Fruit fly (Drosophila melanogaster) whole organism, embryonic: Measurements from ENCODE around the gene CG31010.

Experiments
- Aef1 ChIP-seq: fragments of 200-800 bp; sonication (Bioruptor generic); IDR thresholded peaks from 3 replicates; pipeline ENCODE4 v1.3.6; 2022; ENCODE audit warnings: missing biosample characterization, missing genetic modification characterization
- CG10321 ChIP-seq: fragments of 200-800 bp; sonication (Bioruptor generic); IDR thresholded peaks from 2 replicates; pipeline ENCODE4 v1.3.6; 2022; ENCODE audit warnings: missing biosample characterization, missing genetic modification characterization
- CG12071 ChIP-seq: fragments of 200-800 bp; sonication (Bioruptor generic); optimal IDR thresholded peaks from 3 replicates; lab custom pipeline; 2018; ENCODE audit warnings: missing biosample characterization, mild to moderate bottlenecking, missing genetic modification characterization
- CG14667 ChIP-seq: fragments of 200-800 bp; sonication (Bioruptor generic); IDR thresholded peaks from 2 replicates; pipeline ENCODE4 v1.3.6; 2022; ENCODE audit warnings: missing biosample characterization, missing genetic modification characterization
- CG15269 ChIP-seq: fragments of 200-800 bp; sonication (Bioruptor generic); optimal IDR thresholded peaks from 2 replicates; lab custom pipeline; 2018; ENCODE audit warnings: missing biosample characterization, mild to moderate bottlenecking, missing genetic modification characterization, moderate library complexity
- CG15601 ChIP-seq: fragments of 200-800 bp; sonication (Bioruptor generic); optimal IDR thresholded peaks from 3 replicates; lab custom pipeline; 2019; ENCODE audit warnings: missing biosample characterization, mild to moderate bottlenecking, missing genetic modification characterization, moderate library complexity
- CG15696 ChIP-seq: fragments of 200-800 bp; sonication (Bioruptor generic); optimal IDR thresholded peaks from 2 replicates; lab custom pipeline; 2019; ENCODE audit warnings: missing biosample characterization, mild to moderate bottlenecking, missing genetic modification characterization, moderate library complexity
- CG1647 ChIP-seq: fragments of 200-800 bp; sonication (Bioruptor generic); optimal IDR thresholded peaks from 3 replicates; lab custom pipeline; 2016; ENCODE audit warnings: missing biosample characterization, missing genetic modification characterization
- CG16813 ChIP-seq: fragments of 200-800 bp; sonication (Bioruptor generic); IDR thresholded peaks from 3 replicates; pipeline ENCODE4 v1.3.6; 2022; ENCODE audit warnings: missing biosample characterization, missing genetic modification characterization; ENCODE audit not compliant: partially characterized antibody
- CG2678 ChIP-seq: fragments of 200-800 bp; sonication (Bioruptor generic); optimal IDR thresholded peaks from 3 replicates; lab custom pipeline; 2019; ENCODE audit warnings: missing biosample characterization, mild to moderate bottlenecking, missing genetic modification characterization, moderate library complexity
- CG32772 ChIP-seq: fragments of 200-800 bp; sonication (Bioruptor generic); IDR thresholded peaks from 2 replicates; pipeline ENCODE4 v1.3.6; 2022; ENCODE audit warnings: missing biosample characterization, missing genetic modification characterization
- CG4282 ChIP-seq: fragments of 200-800 bp; sonication (Bioruptor generic); optimal IDR thresholded peaks from 2 replicates; lab custom pipeline; 2016; ENCODE audit warnings: missing biosample characterization, missing genetic modification characterization
- CG4424 ChIP-seq: fragments of 200-800 bp; sonication (Bioruptor generic); optimal IDR thresholded peaks from 3 replicates; lab custom pipeline; 2016; ENCODE audit warnings: missing biosample characterization, missing genetic modification characterization
- CG5953 ChIP-seq: fragments of 200-800 bp; sonication (Bioruptor generic); IDR thresholded peaks from 2 replicates; pipeline ENCODE4 v1.3.6; 2022; ENCODE audit warnings: missing biosample characterization, missing genetic modification characterization
- CG6654 ChIP-seq: fragments of 200-800 bp; sonication (Bioruptor generic); optimal IDR thresholded peaks from 2 replicates; lab custom pipeline; 2017; ENCODE audit warnings: missing biosample characterization, mild to moderate bottlenecking, missing genetic modification characterization
- CG7839 ChIP-seq: fragments of 200-800 bp; sonication (Bioruptor generic); optimal IDR thresholded peaks from 3 replicates; lab custom pipeline; 2018; ENCODE audit warnings: missing biosample characterization, mild to moderate bottlenecking, missing genetic modification characterization, moderate library complexity
- CG8281 ChIP-seq: fragments of 200-800 bp; sonication (Bioruptor generic); optimal IDR thresholded peaks from 2 replicates; lab custom pipeline; 2018; ENCODE audit warnings: missing biosample characterization, mild to moderate bottlenecking, missing genetic modification characterization, moderate library complexity
- CrebB ChIP-seq: fragments of 200-800 bp; sonication (Bioruptor generic); optimal IDR thresholded peaks from 3 replicates; lab custom pipeline; 2018; ENCODE audit warnings: missing biosample characterization, mild to moderate bottlenecking, missing genetic modification characterization
- Dbx ChIP-seq: fragments of 200-800 bp; sonication (Bioruptor generic); IDR thresholded peaks from 3 replicates; pipeline ENCODE4 v1.3.6; 2022; ENCODE audit warnings: missing biosample characterization, missing genetic modification characterization
- Drgx ChIP-seq: fragments of 200-800 bp; sonication (Bioruptor generic); IDR thresholded peaks from 2 replicates; pipeline ENCODE4 v1.3.6; 2022; ENCODE audit warnings: missing biosample characterization, missing genetic modification characterization
- Ets65A ChIP-seq: fragments of 200-800 bp; sonication (Bioruptor generic); peaks from one replicate; lab custom pipeline; 2016; ENCODE audit warnings: missing biosample characterization, missing genetic modification characterization
- HLH3B ChIP-seq: fragments of 200-800 bp; sonication (Bioruptor generic); IDR thresholded peaks from 2 replicates; pipeline ENCODE4 v1.3.6; 2022; ENCODE audit warnings: missing biosample characterization, missing genetic modification characterization
- Hey ChIP-seq: fragments of 200-800 bp; sonication (Bioruptor generic); optimal IDR thresholded peaks from 3 replicates; lab custom pipeline; 2018; ENCODE audit warnings: missing biosample characterization, mild to moderate bottlenecking, missing genetic modification characterization
- Kr ChIP-seq: fragments of 200-800 bp; sonication (Bioruptor generic); optimal IDR thresholded peaks from 2 replicates; lab custom pipeline; 2017; ENCODE audit warnings: missing biosample characterization, mild to moderate bottlenecking, missing genetic modification characterization
- Med ChIP-seq: fragments of 200-800 bp; sonication (Bioruptor generic); peaks from one replicate; lab custom pipeline; 2016; ENCODE audit warnings: missing biosample characterization, missing genetic modification characterization, mild to moderate bottlenecking, inconsistent platforms, moderate library complexity
- Nf-YC ChIP-seq: fragments of 200-800 bp; optimal IDR thresholded peaks from 3 replicates; lab custom pipeline; 2019; ENCODE audit warnings: missing biosample characterization, mild to moderate bottlenecking, missing genetic modification characterization, moderate library complexity
- Optix ChIP-seq: fragments of 200-800 bp; sonication (Bioruptor generic); IDR thresholded peaks from 3 replicates; pipeline ENCODE4 v1.3.6; 2022; ENCODE audit warnings: missing biosample characterization, missing genetic modification characterization
- ap ChIP-seq: fragments of 200-800 bp; sonication (Bioruptor generic); IDR thresholded peaks from 2 replicates; pipeline ENCODE4 v1.3.6; 2022; ENCODE audit warnings: missing biosample characterization, missing genetic modification characterization
- chif ChIP-seq, 2 experiments: fragments of 200-800 bp; sonication (Bioruptor generic); optimal IDR thresholded peaks; 3 replicates each; lab custom pipeline; 2016; ENCODE audit warnings: missing biosample characterization in 2 of 2, missing genetic modification characterization in 2 of 2
- dysf ChIP-seq: fragments of 200-800 bp; sonication (Bioruptor generic); IDR thresholded peaks from 3 replicates; pipeline ENCODE4 v1.3.6; 2022; ENCODE audit warnings: missing biosample characterization, missing genetic modification characterization
- fd96Cb ChIP-seq: fragments of 200-800 bp; sonication (Bioruptor generic); optimal IDR thresholded peaks from 2 replicates; lab custom pipeline; 2018; ENCODE audit warnings: missing biosample characterization, mild to moderate bottlenecking, missing genetic modification characterization, moderate library complexity
- gsb-n ChIP-seq: fragments of 200-800 bp; sonication (Bioruptor generic); optimal IDR thresholded peaks from 3 replicates; lab custom pipeline; 2018; ENCODE audit warnings: missing biosample characterization, mild to moderate bottlenecking, missing genetic modification characterization
- ind ChIP-seq: fragments of 200-800 bp; sonication (Bioruptor generic); optimal IDR thresholded peaks from 3 replicates; lab custom pipeline; 2016; ENCODE audit warnings: missing biosample characterization, missing genetic modification characterization
- lmd ChIP-seq: fragments of 200-800 bp; sonication (Bioruptor generic); IDR thresholded peaks from 2 replicates; pipeline ENCODE4 v1.3.6; 2022; ENCODE audit warnings: missing biosample characterization, missing genetic modification characterization
- mam ChIP-seq: fragments of 200-800 bp; sonication (Bioruptor generic); optimal IDR thresholded peaks from 3 replicates; lab custom pipeline; 2016; ENCODE audit warnings: missing biosample characterization, missing genetic modification characterization
- nmo ChIP-seq: fragments of 200-800 bp; sonication (Bioruptor generic); optimal IDR thresholded peaks from 2 replicates; lab custom pipeline; 2018; ENCODE audit warnings: missing biosample characterization, mild to moderate bottlenecking, missing genetic modification characterization, moderate library complexity
- pan ChIP-seq, 4 experiments: fragments of >200 bp in 3 of 4; fragments of 200-800 bp in 1 of 4; sonication (Bioruptor generic) in 1 of 4; optimal IDR thresholded peaks in 3 of 4; IDR thresholded peaks in 1 of 4; 2 replicates each; pipeline versions ENCODE4 v1.3.6 to Lab custom; 2017 to 2022; ENCODE audit warnings: missing biosample characterization in 2 of 4, missing genetic modification characterization in 2 of 4, mixed read lengths in 1 of 4
- prd ChIP-seq, 3 experiments: fragments of >200 bp in 2 of 3; fragments of 200-800 bp in 1 of 3; sonication (Bioruptor generic) in 1 of 3; optimal IDR thresholded peaks in 2 of 3; IDR thresholded peaks in 1 of 3; 2 replicates in 2 of 3; 3 replicates in 1 of 3; pipeline versions ENCODE4 v1.3.6 to Lab custom; 2017 to 2022; ENCODE audit warnings: missing biosample characterization in 1 of 3, missing genetic modification characterization in 1 of 3
- pros ChIP-seq: fragments of 200-800 bp; sonication (Bioruptor generic); optimal IDR thresholded peaks from 3 replicates; lab custom pipeline; 2019; ENCODE audit warnings: missing biosample characterization, mild to moderate bottlenecking, missing genetic modification characterization, moderate library complexity
- pzg ChIP-seq: fragments of 200-800 bp; sonication (Bioruptor generic); optimal IDR thresholded peaks from 3 replicates; lab custom pipeline; 2018; ENCODE audit warnings: missing biosample characterization, mild to moderate bottlenecking, missing genetic modification characterization, moderate library complexity
- row ChIP-seq: fragments of 200-800 bp; sonication (Bioruptor generic); IDR thresholded peaks from 3 replicates; pipeline ENCODE4 v1.3.6; 2022; ENCODE audit warnings: missing biosample characterization, missing genetic modification characterization
- salm ChIP-seq: fragments of 200-800 bp; sonication (Bioruptor generic); optimal IDR thresholded peaks from 2 replicates; lab custom pipeline; 2018; ENCODE audit warnings: missing biosample characterization, mild to moderate bottlenecking, missing genetic modification characterization
- sens ChIP-seq: fragments of 200-800 bp; sonication (Bioruptor generic); peaks from one replicate; lab custom pipeline; 2016; ENCODE audit warnings: missing biosample characterization, missing genetic modification characterization
- slbo ChIP-seq: fragments of 200-800 bp; sonication (Bioruptor generic); IDR thresholded peaks from 2 replicates; pipeline ENCODE4 v1.3.6; 2022; ENCODE audit warnings: missing biosample characterization, missing genetic modification characterization
- trh ChIP-seq: fragments of 200-800 bp; sonication (Bioruptor generic); optimal IDR thresholded peaks from 2 replicates; lab custom pipeline; 2016; ENCODE audit warnings: missing biosample characterization, missing genetic modification characterization

Gene CG31010

DNA sequence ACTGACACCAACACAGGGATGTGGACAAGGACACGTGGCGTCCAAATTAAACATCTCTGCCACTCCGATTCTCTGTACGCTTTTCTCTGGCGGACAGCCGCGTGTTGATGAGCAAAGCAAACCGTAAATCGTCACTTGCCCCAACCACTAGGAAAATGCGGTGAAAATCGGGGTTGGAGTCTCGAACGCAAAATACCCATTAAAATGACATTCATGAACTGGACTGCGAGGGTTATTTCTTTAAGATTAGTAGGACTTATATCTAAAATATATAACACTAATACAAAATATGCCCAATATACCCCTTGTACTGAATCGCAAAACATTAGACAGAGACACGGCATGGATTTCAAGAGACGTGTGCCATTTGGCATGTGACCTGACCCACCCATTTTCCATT lies 12.5 kb upstream of the CG31010 start (continued):
- peak; percentile 75 for TF ChIP-seq Med (GFP tag; lab: Kevin White, UChicago)
- TF ChIP-seq CG4424 (GFP tag; lab: Kevin White, UChicago) = peak; percentile 39
- peak; percentile 30; the same call in 1 of the 2 replicates for TF ChIP-seq HLH3B (GFP tag; lab: Robert Waterston, UW)
- TF ChIP-seq gsb-n (tag; lab: Kevin White, UChicago) = peak; percentile 31
- TF ChIP-seq CG15601 (tag; lab: Kevin White, UChicago) = peak; percentile 15
- TF ChIP-seq CG7839 (tag; lab: Kevin White, UChicago) = peak; percentile 30
- 0 out of 3 replicates have a peak, but pooled peaks have one; percentile 35 for TF ChIP-seq dysf
- peak; percentile 13; the same call in 1 of the 2 replicates for TF ChIP-seq lmd (GFP tag; lab: Robert Waterston, UW)
- TF ChIP-seq CG2678 (tag; lab: Kevin White, UChicago) = peak; percentile 33
- TF ChIP-seq CG32772 = peak; percentile 61; the same call in 1 of the 2 replicates
- TF ChIP-seq slbo (GFP tag; lab: Robert Waterston, UW) = peak; percentile 37; the same call in 1 of the 2 replicates
- peak; percentile 71 for TF ChIP-seq row (GFP tag; lab: Robert Waterston, UW)
- peak; percentile 37; the same call in 1 of the 2 replicates for TF ChIP-seq CG14667
- 0 out of 2 replicates have a peak, but pooled peaks have one; percentile 18 for TF ChIP-seq CG5953
- TF ChIP-seq ind = peak; percentile 3
- TF ChIP-seq Hey (tag; lab: Kevin White, UChicago) = peak; percentile 91
- 0 out of 2 replicates have a peak, but pooled peaks have one; percentile 43 for TF ChIP-seq ap (GFP tag; lab: Robert Waterston, UW)
- no peak for TF ChIP-seq Nf-YC (tag; lab: Kevin White, UChicago)
- no peak for TF ChIP-seq CG6654 (GFP tag; lab: Kevin White, UChicago)

DNA sequence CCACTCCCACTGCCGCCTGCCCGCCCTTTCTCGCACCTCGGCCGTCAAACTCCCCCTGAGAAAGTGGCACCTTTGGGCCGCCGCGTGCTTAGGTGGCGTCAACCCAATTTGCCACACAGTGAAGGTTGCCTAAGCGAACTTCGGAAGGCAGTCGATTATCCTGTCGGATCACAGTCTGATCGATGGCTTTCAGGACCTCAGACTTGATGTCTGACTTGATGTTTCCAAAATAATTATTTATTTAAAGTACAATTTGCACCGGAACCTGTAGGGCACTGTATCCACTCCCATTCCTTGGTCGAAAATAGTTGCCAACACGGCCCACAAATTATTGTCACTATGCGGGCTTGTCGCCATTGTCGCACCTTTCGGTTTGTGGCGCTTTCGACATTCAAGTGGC lies 8.5 kb upstream of the CG31010 start:
- TF ChIP-seq Drgx (GFP tag; lab: Robert Waterston, UW) = peak; percentile 66
- TF ChIP-seq CG4282 (GFP tag; lab: Kevin White, UChicago) = no peak
- peak; percentile 27 for TF ChIP-seq Ets65A (GFP tag; lab: Kevin White, UChicago)
- no peak for TF ChIP-seq CG10321 (GFP tag; lab: Robert Waterston, UW)
- TF ChIP-seq, all 482 proteins: peak for 2

DNA sequence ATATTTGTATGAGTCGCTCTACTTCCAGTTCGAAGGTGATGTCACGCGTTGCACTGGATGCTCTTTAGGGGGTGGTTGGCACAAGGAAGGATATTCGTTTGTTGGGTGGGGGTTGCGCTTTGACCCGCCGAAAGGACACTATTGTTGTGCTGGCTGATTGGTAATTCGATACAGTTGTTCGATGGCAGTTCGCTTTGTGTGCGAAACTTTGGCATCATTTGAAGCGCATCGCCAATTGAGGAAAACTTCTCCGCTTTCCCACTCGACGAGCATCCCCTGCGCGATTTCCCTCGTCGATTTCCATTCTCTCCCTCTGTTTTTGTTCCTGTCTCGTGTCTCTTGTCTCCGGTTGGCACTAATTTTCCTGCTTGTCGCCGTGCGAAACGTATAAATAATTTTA lies 4.5 kb upstream of the CG31010 start:
- TF ChIP-seq chif (GFP tag; optimal IDR thresholded peaks at IDR 0.05; lab: Kevin White, UChicago) (no peak), gsb-n (tag; lab: Kevin White, UChicago) (peak; percentile 54), prd (optimal IDR thresholded peaks at IDR 0.05; lab: Kevin White, UChicago) (no peak), prd (GFP tag; IDR thresholded peaks at IDR 0.05; lab: Robert Waterston, UW) (0 out of 3 replicates have a peak, but pooled peaks have one; percentile 4), pros (GFP tag; lab: Kevin White, UChicago) (peak; percentile 51)

DNA sequence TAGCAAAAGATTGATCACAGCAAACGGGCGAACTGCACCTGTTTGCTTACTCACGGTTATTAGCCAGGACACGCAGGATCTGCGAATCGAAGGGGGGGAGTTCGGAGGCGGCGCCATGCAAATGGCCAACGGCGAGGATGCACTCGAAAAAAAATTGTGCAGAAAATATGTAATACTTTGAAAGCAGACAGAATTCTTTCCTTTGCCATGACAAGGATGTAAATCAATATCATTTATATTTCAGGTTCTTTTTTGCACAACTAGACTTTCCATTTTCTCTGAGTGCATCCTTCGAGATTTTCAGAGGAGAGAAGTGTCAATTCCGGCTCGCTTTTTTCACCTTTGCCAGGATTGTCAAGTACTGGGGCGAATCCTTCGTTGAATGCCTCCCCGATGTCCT lies 3.3 kb upstream of the CG31010 start:
- TF ChIP-seq Optix (GFP tag; lab: Robert Waterston, UW) = 0 out of 3 replicates have a peak, but pooled peaks have one; percentile 16
- no peak for TF ChIP-seq mam (GFP tag; lab: Kevin White, UChicago)
- no peak for TF ChIP-seq salm (tag; lab: Kevin White, UChicago)
- TF ChIP-seq Kr (GFP tag; lab: Kevin White, UChicago) = no peak
- no peak for TF ChIP-seq CG15696
- no peak for TF ChIP-seq pan (optimal IDR thresholded peaks at IDR 0.05; lab: Kevin White, UChicago)
- peak in 1 of 2 experiments; percentile 52 for TF ChIP-seq pan (GFP tag; optimal IDR thresholded peaks at IDR 0.05 in 1 of 2, IDR thresholded peaks at IDR 0.05 in 1 of 2)
- TF ChIP-seq CG8281 (tag; lab: Kevin White, UChicago) = no peak
- TF ChIP-seq CG1647 (GFP tag; lab: Kevin White, UChicago) = no peak
- peak; percentile 74 for TF ChIP-seq sens (GFP tag; lab: Kevin White, UChicago)
- no peak for TF ChIP-seq CG12071 (GFP tag; lab: Kevin White, UChicago)
- TF ChIP-seq CrebB (tag; lab: Kevin White, UChicago) = no peak
- peak; percentile 4 for TF ChIP-seq CG15269 (tag; lab: Kevin White, UChicago)
- TF ChIP-seq Dbx (GFP tag; lab: Robert Waterston, UW) = 0 out of 3 replicates have a peak, but pooled peaks have one; percentile 37
- TF ChIP-seq Aef1 (GFP tag; lab: Robert Waterston, UW) = peak; percentile 12; the same call in 1 of the 3 replicates
- TF ChIP-seq nmo = peak; percentile 5
- TF ChIP-seq CG4424 (GFP tag; lab: Kevin White, UChicago) = peak; percentile 16
- TF ChIP-seq CG16813 = no peak
- peak; percentile 1 for TF ChIP-seq fd96Cb
- no peak for TF ChIP-seq trh
- no peak for TF ChIP-seq pzg (GFP tag; lab: Kevin White, UChicago)
